Worm (Caenorhabditis elegans) whole organism, L4 larva: Measurements from ENCODE around the gene F53F1.2.

Experiments
- F37D6.2 ChIP-seq: sonication (generic microtip); optimal IDR thresholded peaks from 2 replicates; lab custom pipeline; 2016; ENCODE audit warnings: mild to moderate bottlenecking, missing genetic modification characterization, missing compliant biosample characterization
- F49E8.2 ChIP-seq: sonication (generic microtip); optimal IDR thresholded peaks from 2 replicates; lab custom pipeline; 2016; ENCODE audit warnings: missing compliant biosample characterization, mild to moderate bottlenecking, missing genetic modification characterization, borderline replicate concordance
- R02D3.7 ChIP-seq: fragments of 150-350 bp; sonication (generic microtip); optimal IDR thresholded peaks from 3 replicates; lab custom pipeline; 2014; ENCODE audit warnings: missing biosample characterization, missing genetic modification characterization
- Y48G9A.11 ChIP-seq: fragments of 200-800 bp; sonication (Bioruptor generic); IDR thresholded peaks from 2 replicates; pipeline ENCODE4 v1.3.6; 2022; ENCODE audit warnings: missing genetic modification reagents, missing genetic modification characterization, missing compliant biosample characterization
- Y75B8A.6 ChIP-seq: fragments of 200-800 bp; sonication (Bioruptor generic); IDR thresholded peaks from 2 replicates; pipeline ENCODE4 v1.3.6; 2022; ENCODE audit warnings: missing genetic modification reagents, missing genetic modification characterization, missing compliant biosample characterization
- ZK337.2 ChIP-seq: fragments of 200-800 bp; sonication (Bioruptor generic); IDR thresholded peaks from 2 replicates; pipeline ENCODE4 v1.3.6; 2022; ENCODE audit warnings: missing genetic modification reagents, missing genetic modification characterization, missing compliant biosample characterization
- aha-1 ChIP-seq: fragments of 150-350 bp; peaks from one replicate; lab custom pipeline; 2014; ENCODE audit warnings: missing biosample characterization, missing genetic modification characterization
- aly-2 ChIP-seq: sonication (generic microtip); optimal IDR thresholded peaks from 2 replicates; lab custom pipeline; 2018; ENCODE audit warnings: missing biosample characterization, missing genetic modification characterization
- arid-1 ChIP-seq: fragments of 200-800 bp; sonication (Bioruptor generic); conservative IDR thresholded peaks from 2 replicates; pipeline ENCODE4 v1.3.6; 2022; ENCODE audit warnings: missing genetic modification reagents, missing genetic modification characterization, missing compliant biosample characterization
- attf-4 ChIP-seq: sonication (generic microtip); optimal IDR thresholded peaks from 3 replicates; lab custom pipeline; 2017; ENCODE audit warnings: missing biosample characterization, missing genetic modification characterization
- ceh-20 ChIP-seq: fragments of 200-800 bp; sonication (Bioruptor generic); IDR thresholded peaks from 2 replicates; pipeline ENCODE4 v1.3.6; 2022; ENCODE audit warnings: missing genetic modification reagents, missing genetic modification characterization, missing compliant biosample characterization
- ceh-28 ChIP-seq: fragments of 150-350 bp; optimal IDR thresholded peaks from 2 replicates; lab custom pipeline; 2014; ENCODE audit warnings: missing biosample characterization, missing genetic modification reagents, missing genetic modification characterization
- ceh-62 ChIP-seq: sonication (generic microtip); optimal IDR thresholded peaks from 2 replicates; lab custom pipeline; 2017; ENCODE audit warnings: missing biosample characterization, missing genetic modification characterization
- ceh-82 ChIP-seq: sonication (generic microtip); optimal IDR thresholded peaks from 2 replicates; lab custom pipeline; 2017; ENCODE audit warnings: missing biosample characterization, missing genetic modification characterization
- ctbp-1 ChIP-seq: fragments of 200-800 bp; sonication (Bioruptor generic); IDR thresholded peaks from 2 replicates; pipeline ENCODE4 v1.3.6; 2022; ENCODE audit warnings: missing genetic modification reagents, missing genetic modification characterization, missing compliant biosample characterization
- dmd-6 ChIP-seq: fragments of 200-800 bp; sonication (Bioruptor generic); IDR thresholded peaks from 2 replicates; pipeline ENCODE4 v1.3.6; 2022; ENCODE audit warnings: missing genetic modification reagents, missing genetic modification characterization, missing compliant biosample characterization
- dmd-8 ChIP-seq: fragments of 200-800 bp; sonication (Bioruptor generic); IDR thresholded peaks from 2 replicates; pipeline ENCODE4 v1.3.6; 2022; ENCODE audit warnings: missing genetic modification characterization, missing compliant biosample characterization
- dpl-1 ChIP-seq: fragments of 150-350 bp; optimal IDR thresholded peaks from 2 replicates; lab custom pipeline; 2014; ENCODE audit warnings: missing biosample characterization, missing genetic modification reagents, missing genetic modification characterization
- duxl-1 ChIP-seq: sonication (generic microtip); optimal IDR thresholded peaks from 2 replicates; lab custom pipeline; 2016; ENCODE audit warnings: mild to moderate bottlenecking, missing genetic modification characterization, moderate library complexity, missing compliant biosample characterization; ENCODE audit not compliant: poor library complexity
- dve-1 ChIP-seq: sonication (generic microtip); optimal IDR thresholded peaks from 2 replicates; lab custom pipeline; 2017; ENCODE audit warnings: antibody characterized with exemption, mild to moderate bottlenecking, missing genetic modification characterization, missing compliant biosample characterization; ENCODE audit not compliant: insufficient read depth
- egl-43 ChIP-seq: fragments of 200-800 bp; sonication (Bioruptor generic); IDR thresholded peaks from 2 replicates; pipeline ENCODE4 v1.3.6; 2022; ENCODE audit warnings: missing genetic modification reagents, missing genetic modification characterization, missing compliant biosample characterization
- fos-1 ChIP-seq: fragments of 150-350 bp; optimal IDR thresholded peaks from 2 replicates; lab custom pipeline; 2014; ENCODE audit warnings: missing biosample characterization, missing genetic modification characterization
- gei-8 ChIP-seq: fragments of 200-800 bp; sonication (Bioruptor generic); optimal IDR thresholded peaks from 2 replicates; lab custom pipeline; 2018; ENCODE audit warnings: mild to moderate bottlenecking, missing genetic modification characterization, missing compliant biosample characterization
- hif-1 ChIP-seq, 2 experiments: sonication (generic microtip); optimal IDR thresholded peaks; 2 replicates each; lab custom pipeline; 2016 to 2017; ENCODE audit warnings: missing compliant biosample characterization in 2 of 2, missing genetic modification characterization in 2 of 2, missing genetic modification reagents in 2 of 2, missing genotype in 2 of 2, mild to moderate bottlenecking in 1 of 2
- hlh-11 ChIP-seq: fragments of 200-800 bp; sonication (Bioruptor generic); optimal IDR thresholded peaks from 2 replicates; lab custom pipeline; 2018; ENCODE audit warnings: mild to moderate bottlenecking, missing genetic modification characterization, missing compliant biosample characterization
- lim-7 ChIP-seq: fragments of 200-800 bp; sonication (Bioruptor generic); IDR thresholded peaks from 2 replicates; pipeline ENCODE4 v1.3.6; 2022; ENCODE audit warnings: missing genetic modification characterization, missing compliant biosample characterization
- lin-39 ChIP-seq: fragments of 150-350 bp; optimal IDR thresholded peaks from 2 replicates; lab custom pipeline; 2014; ENCODE audit warnings: missing biosample characterization, missing genetic modification reagents, missing genetic modification characterization
- lir-3 ChIP-seq: sonication (generic microtip); optimal IDR thresholded peaks from 2 replicates; lab custom pipeline; 2016; ENCODE audit warnings: mild to moderate bottlenecking, missing genetic modification characterization, missing compliant biosample characterization
- madf-5 ChIP-seq, 2 experiments: fragments of 200-800 bp; sonication (Bioruptor generic); IDR thresholded peaks; 2 replicates each; pipeline ENCODE4 v1.3.6; 2022; ENCODE audit warnings: missing compliant biosample characterization in 2 of 2, missing genetic modification characterization in 2 of 2
- madf-9 ChIP-seq: fragments of 200-800 bp; sonication (Bioruptor generic); conservative IDR thresholded peaks from 2 replicates; pipeline ENCODE4 v1.3.6; 2022; ENCODE audit warnings: missing genetic modification reagents, missing genetic modification characterization, missing compliant biosample characterization
- mdl-1 ChIP-seq, 2 experiments: fragments of 150-350 bp in 1 of 2; sonication (generic microtip) in 1 of 2; optimal IDR thresholded peaks; 2 replicates each; lab custom pipeline; 2014 to 2017; ENCODE audit warnings: missing biosample characterization in 2 of 2, missing genetic modification characterization in 2 of 2
- mdt-29 ChIP-seq: fragments of 200-800 bp; sonication (Bioruptor generic); IDR thresholded peaks from 2 replicates; pipeline ENCODE4 v1.3.6; 2022; ENCODE audit warnings: missing genetic modification reagents, missing genetic modification characterization, missing compliant biosample characterization
- mep-1 ChIP-seq: fragments of 150-350 bp; sonication (generic microtip); optimal IDR thresholded peaks from 3 replicates; lab custom pipeline; 2014; ENCODE audit warnings: missing biosample characterization, missing genetic modification characterization
- mes-2 ChIP-seq: sonication (generic microtip); optimal IDR thresholded peaks from 2 replicates; lab custom pipeline; 2016; ENCODE audit warnings: missing genotype, mild to moderate bottlenecking, missing genetic modification characterization, missing compliant biosample characterization; ENCODE audit not compliant: poor library complexity, severe bottlenecking
- mxl-2 ChIP-seq: fragments of 200-800 bp; sonication (Bioruptor generic); conservative IDR thresholded peaks from 2 replicates; pipeline ENCODE4 v1.3.6; 2022; ENCODE audit warnings: missing genetic modification reagents, missing genetic modification characterization, missing compliant biosample characterization
- mxl-3 ChIP-seq: fragments of 200-800 bp; sonication (Bioruptor generic); optimal IDR thresholded peaks from 2 replicates; lab custom pipeline; 2018; ENCODE audit warnings: mild to moderate bottlenecking, missing genetic modification characterization, missing compliant biosample characterization
- nhr-10 ChIP-seq: fragments of 150-350 bp; optimal IDR thresholded peaks from 2 replicates; lab custom pipeline; 2014; ENCODE audit warnings: missing biosample characterization, missing genetic modification characterization
- nhr-25 ChIP-seq: sonication (generic microtip); optimal IDR thresholded peaks from 2 replicates; lab custom pipeline; 2017; ENCODE audit warnings: missing genetic modification characterization, mild to moderate bottlenecking, missing compliant biosample characterization, antibody characterized with exemption, moderate library complexity, borderline replicate concordance; ENCODE audit not compliant: insufficient read depth
- nhr-6 ChIP-seq: fragments of 150-350 bp; optimal IDR thresholded peaks from 2 replicates; lab custom pipeline; 2014; ENCODE audit warnings: missing biosample characterization, missing genetic modification characterization
- nhr-76 ChIP-seq: fragments of 150-350 bp; optimal IDR thresholded peaks from 2 replicates; lab custom pipeline; 2014; ENCODE audit warnings: missing biosample characterization, missing genetic modification characterization
- pha-4 ChIP-seq, 2 experiments: fragments of 150-350 bp in 1 of 2; fragments of 200-800 bp in 1 of 2; sonication (Bioruptor generic) in 1 of 2; IDR thresholded peaks in 1 of 2; optimal IDR thresholded peaks in 1 of 2; 2 replicates each; pipeline versions ENCODE4 v1.3.6 to Lab custom; 2014 to 2022; ENCODE audit warnings: missing genetic modification characterization in 2 of 2, missing genetic modification reagents in 2 of 2, missing biosample characterization in 1 of 2, missing compliant biosample characterization in 1 of 2
- php-3 ChIP-seq: fragments of 200-800 bp; sonication (Bioruptor generic); IDR thresholded peaks from 2 replicates; pipeline ENCODE4 v1.3.6; 2022; ENCODE audit warnings: missing genetic modification reagents, missing genetic modification characterization, missing compliant biosample characterization
- rbr-2 ChIP-seq: sonication (generic microtip); optimal IDR thresholded peaks from 2 replicates; lab custom pipeline; 2016; ENCODE audit warnings: missing genotype, missing genetic modification characterization, missing compliant biosample characterization
- set-16 ChIP-seq: fragments of 200-800 bp; sonication (Bioruptor generic); IDR thresholded peaks from 2 replicates; pipeline ENCODE4 v1.3.6; 2022; ENCODE audit warnings: missing genetic modification reagents, missing genetic modification characterization, missing compliant biosample characterization
- snpc-4 ChIP-seq: fragments of 150-350 bp; optimal IDR thresholded peaks from 2 replicates; lab custom pipeline; 2014; ENCODE audit warnings: missing biosample characterization, missing genetic modification characterization
- tag-97 ChIP-seq: fragments of 200-800 bp; sonication (Bioruptor generic); IDR thresholded peaks from 2 replicates; pipeline ENCODE4 v1.3.6; 2022; ENCODE audit warnings: missing genetic modification characterization, missing compliant biosample characterization
- tra-1 ChIP-seq: fragments of 200-800 bp; sonication (Bioruptor generic); IDR thresholded peaks from 2 replicates; pipeline ENCODE4 v1.3.6; 2022; ENCODE audit warnings: missing genetic modification reagents, missing genetic modification characterization, missing compliant biosample characterization
- unc-130 ChIP-seq: sonication (generic microtip); optimal IDR thresholded peaks from 2 replicates; lab custom pipeline; 2016; ENCODE audit warnings: missing genetic modification reagents, missing genetic modification characterization, missing compliant biosample characterization
- unc-62 ChIP-seq, 3 experiments: fragments of 150-350 bp in 1 of 3; sonication (generic microtip); optimal IDR thresholded peaks in 2 of 3; peaks in 1 of 3; 1 replicate in 1 of 3; 2 replicates in 2 of 3; lab custom pipeline; 2014 to 2017; ENCODE audit warnings: missing biosample characterization in 3 of 3, missing genetic modification characterization in 3 of 3, missing genetic modification reagents in 3 of 3, missing genotype in 1 of 3

The F53F1.2 gene

DNA sequence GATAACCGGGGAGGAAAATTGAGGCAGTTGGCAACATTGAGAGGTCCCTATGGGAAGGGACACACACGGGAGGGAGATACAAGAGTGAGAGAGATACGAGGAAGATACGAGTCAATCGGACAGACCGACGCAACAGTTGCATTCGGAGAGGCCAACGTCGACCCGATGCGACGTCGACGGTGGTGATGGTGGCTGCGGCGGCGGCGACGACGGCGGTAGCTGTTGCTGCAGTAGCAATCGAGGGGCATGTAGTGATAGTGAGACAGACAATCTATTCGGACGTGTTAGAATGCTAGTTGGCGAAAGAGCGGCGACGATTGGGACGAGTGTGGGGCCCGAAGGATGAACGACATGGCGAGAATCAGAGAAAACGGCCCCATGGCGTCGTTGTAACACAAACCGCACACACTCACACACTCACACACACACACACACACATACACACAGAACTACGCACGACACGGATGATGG, 13.2 kb upstream of the F53F1.2 start:
- TF ChIP-seq pha-4 (GFP tag; IDR thresholded peaks at IDR 0.05; lab: Robert Waterston, UW) (no peak), pha-4 (tag; optimal IDR thresholded peaks at IDR 0.05; lab: Kevin White, UChicago) (no peak), arid-1 (GFP tag; lab: Robert Waterston, UW) (no peak), gei-8 (GFP tag; lab: Kevin White, UChicago) (peak; percentile 8), egl-43 (GFP tag; lab: Robert Waterston, UW) (0 out of 2 replicates have a peak, but pooled peaks have one; percentile 15), lir-3 (no peak), unc-130 (no peak), rbr-2 (tag; lab: Kevin White, UChicago) (peak; percentile 18), ceh-28 (tag; lab: Kevin White, UChicago) (no peak), nhr-25 (tag; lab: Kevin White, UChicago) (no peak), unc-62 (GFP tag; optimal IDR thresholded peaks at IDR 0.05 in 1 of 2; lab: Kevin White, UChicago) (peak in 1 of 2 experiments; percentile 85), unc-62 (tag; optimal IDR thresholded peaks at IDR 0.05; lab: Kevin White, UChicago) (no peak), tra-1 (GFP tag; lab: Robert Waterston, UW) (no peak), duxl-1 (no peak), hlh-11 (tag; lab: Kevin White, UChicago) (peak; percentile 73), tag-97 (GFP tag; lab: Robert Waterston, UW) (no peak), lim-7 (0 out of 2 replicates have a peak, but pooled peaks have one; percentile 45), ceh-82 (tag; lab: Kevin White, UChicago) (no peak), dpl-1 (GFP tag; lab: Kevin White, UChicago) (no peak), Y75B8A.6 (GFP tag; lab: Robert Waterston, UW) (no peak), mep-1 (tag; lab: Kevin White, UChicago) (peak; percentile 10), dve-1 (tag; lab: Kevin White, UChicago) (no peak), mxl-3 (GFP tag; lab: Kevin White, UChicago) (peak; percentile 57), attf-4 (no peak), nhr-10 (tag; lab: Kevin White, UChicago) (no peak), dmd-6 (GFP tag; lab: Robert Waterston, UW) (no peak), aha-1 (tag; lab: Kevin White, UChicago) (no peak), php-3 (GFP tag; lab: Robert Waterston, UW) (no peak), mdl-1 (tag; optimal IDR thresholded peaks at IDR 0.05; lab: Kevin White, UChicago) (peak in 1 of 2 experiments; percentile 56), set-16 (GFP tag; lab: Robert Waterston, UW) (peak; percentile 73), hif-1 (tag; optimal IDR thresholded peaks at IDR 0.05; lab: Kevin White, UChicago) (peak in 1 of 2 experiments; percentile 8), ZK337.2 (GFP tag; lab: Robert Waterston, UW) (no peak), Y48G9A.11 (GFP tag; lab: Robert Waterston, UW) (no peak), mes-2 (tag; lab: Kevin White, UChicago) (no peak), mxl-2 (GFP tag; lab: Robert Waterston, UW) (no peak), dmd-8 (GFP tag; lab: Robert Waterston, UW) (no peak), mdt-29 (GFP tag; lab: Robert Waterston, UW) (no peak), ceh-62 (no peak), ceh-20 (GFP tag; lab: Robert Waterston, UW) (no peak), ctbp-1 (peak; percentile 41; the same call in 1 of the 2 replicates), nhr-76 (tag; lab: Kevin White, UChicago) (no peak), nhr-6 (tag; lab: Kevin White, UChicago) (no peak), lin-39 (tag; lab: Kevin White, UChicago) (no peak), snpc-4 (tag; lab: Kevin White, UChicago) (no peak), aly-2 (tag; lab: Kevin White, UChicago) (no peak), F37D6.2 (tag; lab: Kevin White, UChicago) (no peak), madf-5 (GFP tag; IDR thresholded peaks at IDR 0.05; lab: Robert Waterston, UW) (no peak), F49E8.2 (tag; lab: Kevin White, UChicago) (no peak), madf-9 (GFP tag; lab: Robert Waterston, UW) (no peak), fos-1 (tag; lab: Kevin White, UChicago) (no peak), R02D3.7 (tag; lab: Kevin White, UChicago) (no peak)
